Fruit fly (Drosophila melanogaster) whole organism, embryonic: Measurements from ENCODE around the gene CG10019.

ENCODE experiments used
- Asciz ChIP-seq: fragments of 200-800 bp; sonication (Bioruptor generic); optimal IDR thresholded peaks from 2 replicates; lab custom pipeline; 2017; ENCODE audit warnings: missing biosample characterization, mild to moderate bottlenecking, missing genetic modification characterization, missing genetic modification reagents
- Awh ChIP-seq: fragments of 200-800 bp; sonication (Bioruptor generic); IDR thresholded peaks from 2 replicates; pipeline ENCODE4, ENCODE4 v1.3.6; 2022; ENCODE audit warnings: missing biosample characterization, missing genetic modification characterization
- BtbVII ChIP-seq: fragments of 200-800 bp; sonication (Bioruptor generic); optimal IDR thresholded peaks from 3 replicates; lab custom pipeline; 2017; ENCODE audit warnings: missing biosample characterization, mild to moderate bottlenecking, missing genetic modification characterization
- Bteb2 ChIP-seq: fragments of 200-800 bp; sonication (Bioruptor generic); optimal IDR thresholded peaks from 2 replicates; lab custom pipeline; 2016; ENCODE audit warnings: missing biosample characterization, missing genetic modification characterization
- CG10462 ChIP-seq: fragments of 200-800 bp; sonication (Bioruptor generic); optimal IDR thresholded peaks from 2 replicates; lab custom pipeline; 2016; ENCODE audit warnings: missing biosample characterization, missing genetic modification characterization
- CG10565 ChIP-seq: fragments of 200-800 bp; sonication (Bioruptor generic); optimal IDR thresholded peaks from 3 replicates; lab custom pipeline; 2016; ENCODE audit warnings: missing biosample characterization, mild to moderate bottlenecking, missing genetic modification characterization
- CG11456 ChIP-seq: fragments of 200-800 bp; sonication (Bioruptor generic); IDR thresholded peaks from 3 replicates; pipeline ENCODE4 v1.3.6; 2022; ENCODE audit warnings: missing biosample characterization, missing genetic modification characterization
- CG12391 ChIP-seq: fragments of 200-800 bp; sonication (Bioruptor generic); optimal IDR thresholded peaks from 3 replicates; lab custom pipeline; 2018; ENCODE audit warnings: missing biosample characterization, mild to moderate bottlenecking, missing genetic modification characterization, moderate library complexity
- CG13624 ChIP-seq: fragments of 200-800 bp; sonication (Bioruptor generic); optimal IDR thresholded peaks from 2 replicates; lab custom pipeline; 2016; ENCODE audit warnings: missing biosample characterization, missing genetic modification characterization
- CG14441 ChIP-seq: fragments of 200-800 bp; sonication (Bioruptor generic); IDR thresholded peaks from 2 replicates; pipeline ENCODE4 v1.3.6; 2022; ENCODE audit warnings: missing biosample characterization, missing genetic modification characterization
- CG14860 ChIP-seq: fragments of 200-800 bp; sonication (Bioruptor generic); IDR thresholded peaks from 3 replicates; pipeline ENCODE4 v1.3.6; 2022; ENCODE audit warnings: missing biosample characterization, missing genetic modification characterization; ENCODE audit not compliant: partially characterized antibody
- CG15269 ChIP-seq: fragments of 200-800 bp; sonication (Bioruptor generic); optimal IDR thresholded peaks from 2 replicates; lab custom pipeline; 2018; ENCODE audit warnings: missing biosample characterization, mild to moderate bottlenecking, missing genetic modification characterization, moderate library complexity
- CG2116 ChIP-seq: fragments of 200-800 bp; sonication (Bioruptor generic); optimal IDR thresholded peaks from 3 replicates; lab custom pipeline; 2018; ENCODE audit warnings: missing biosample characterization, mild to moderate bottlenecking, missing genetic modification characterization
- CG2875 ChIP-seq: fragments of 200-800 bp; sonication (Bioruptor generic); optimal IDR thresholded peaks from 2 replicates; lab custom pipeline; 2017; ENCODE audit warnings: missing biosample characterization, mild to moderate bottlenecking, missing genetic modification characterization, missing genetic modification reagents
- CG3407 ChIP-seq: fragments of 200-800 bp; sonication (Bioruptor generic); optimal IDR thresholded peaks from 2 replicates; lab custom pipeline; 2018; ENCODE audit warnings: missing biosample characterization, mild to moderate bottlenecking, missing genetic modification characterization
- CG34224 ChIP-seq: fragments of 200-800 bp; sonication (Bioruptor generic); IDR thresholded peaks from 3 replicates; pipeline ENCODE4 v1.3.6; 2022; ENCODE audit warnings: missing biosample characterization, missing genetic modification characterization; ENCODE audit not compliant: partially characterized antibody
- CG34422 ChIP-seq: fragments of 200-800 bp; sonication (Bioruptor generic); IDR thresholded peaks from 3 replicates; pipeline ENCODE4 v1.3.6; 2022; ENCODE audit warnings: missing biosample characterization, missing genetic modification characterization
- CG42726 ChIP-seq: fragments of 200-800 bp; sonication (Bioruptor generic); IDR thresholded peaks from 2 replicates; pipeline ENCODE4 v1.3.6; 2022; ENCODE audit warnings: missing biosample characterization, missing genetic modification characterization; ENCODE audit not compliant: partially characterized antibody
- CG4404 ChIP-seq: fragments of 200-800 bp; sonication (Bioruptor generic); IDR thresholded peaks from 2 replicates; pipeline ENCODE4 v1.3.6; 2022; ENCODE audit warnings: missing biosample characterization, missing genetic modification characterization
- CG6254 ChIP-seq: fragments of 200-800 bp; sonication (Bioruptor generic); optimal IDR thresholded peaks from 3 replicates; lab custom pipeline; 2017; ENCODE audit warnings: mild to moderate bottlenecking, missing biosample characterization, missing genetic modification reagents, missing genetic modification characterization
- CG6654 ChIP-seq: fragments of 200-800 bp; sonication (Bioruptor generic); optimal IDR thresholded peaks from 2 replicates; lab custom pipeline; 2017; ENCODE audit warnings: missing biosample characterization, mild to moderate bottlenecking, missing genetic modification characterization
- CG7745 ChIP-seq: fragments of 200-800 bp; sonication (Bioruptor generic); optimal IDR thresholded peaks from 2 replicates; lab custom pipeline; 2018; ENCODE audit warnings: missing biosample characterization, mild to moderate bottlenecking, missing genetic modification characterization, moderate library complexity
- CG8290 ChIP-seq, 3 experiments: fragments of 200-800 bp; sonication (Bioruptor generic); optimal IDR thresholded peaks; 2 replicates each; lab custom pipeline; 2016 to 2019; ENCODE audit warnings: missing biosample characterization in 3 of 3, missing genetic modification characterization in 3 of 3, mild to moderate bottlenecking in 2 of 3, moderate library complexity in 1 of 3
- CG8388 ChIP-seq: fragments of 200-800 bp; sonication (Bioruptor generic); optimal IDR thresholded peaks from 2 replicates; lab custom pipeline; 2019; ENCODE audit warnings: missing biosample characterization, mild to moderate bottlenecking, missing genetic modification characterization, moderate library complexity
- CG8765 ChIP-seq: fragments of 200-800 bp; sonication (Bioruptor generic); IDR thresholded peaks from 2 replicates; pipeline ENCODE4 v1.3.6; 2022; ENCODE audit warnings: missing biosample characterization, missing genetic modification characterization
- CG8944 ChIP-seq: fragments of 200-800 bp; sonication (Bioruptor generic); optimal IDR thresholded peaks from 3 replicates; lab custom pipeline; 2016; ENCODE audit warnings: missing biosample characterization, missing genetic modification characterization
- Camta ChIP-seq: fragments of 200-800 bp; sonication (Bioruptor generic); optimal IDR thresholded peaks from 2 replicates; lab custom pipeline; 2016; ENCODE audit warnings: missing biosample characterization, missing genetic modification characterization
- D19A ChIP-seq: fragments of 200-800 bp; optimal IDR thresholded peaks from 3 replicates; lab custom pipeline; 2019; ENCODE audit warnings: missing biosample characterization, mild to moderate bottlenecking, missing genetic modification characterization, moderate library complexity
- Dad ChIP-seq: fragments of 200-800 bp; sonication (Bioruptor generic); optimal IDR thresholded peaks from 3 replicates; lab custom pipeline; 2016; ENCODE audit warnings: missing biosample characterization, missing genetic modification characterization
- Dek ChIP-seq: fragments of 200-800 bp; sonication (Bioruptor generic); optimal IDR thresholded peaks from 3 replicates; lab custom pipeline; 2019; ENCODE audit warnings: missing biosample characterization, mild to moderate bottlenecking, missing genetic modification characterization, moderate library complexity
- Dll ChIP-seq: fragments of 200-800 bp; sonication (Bioruptor generic); IDR thresholded peaks from 4 replicates; pipeline ENCODE4 v1.3.6; 2022; ENCODE audit warnings: missing biosample characterization, missing genetic modification characterization; ENCODE audit not compliant: partially characterized antibody
- Doc3 ChIP-seq: fragments of 200-800 bp; sonication (Bioruptor generic); IDR thresholded peaks from 3 replicates; pipeline ENCODE4 v1.3.6; 2022; ENCODE audit warnings: missing biosample characterization, missing genetic modification characterization; ENCODE audit not compliant: partially characterized antibody
- Hr3 ChIP-seq: fragments of 200-800 bp; sonication (Bioruptor generic); optimal IDR thresholded peaks from 3 replicates; lab custom pipeline; 2016; ENCODE audit warnings: missing biosample characterization, missing genetic modification characterization
- Hr39 ChIP-seq: fragments of >200 bp; optimal IDR thresholded peaks from 2 replicates; lab custom pipeline; 2017
- br ChIP-seq: fragments of >200 bp; optimal IDR thresholded peaks from 2 replicates; lab custom pipeline; 2017
- cad ChIP-seq: fragments of >200 bp; optimal IDR thresholded peaks from 2 replicates; lab custom pipeline; 2017; ENCODE audit warnings: missing biosample characterization, missing genetic modification characterization
- chn ChIP-seq: fragments of 200-800 bp; sonication (Bioruptor generic); optimal IDR thresholded peaks from 2 replicates; lab custom pipeline; 2016; ENCODE audit warnings: missing biosample characterization, missing genetic modification characterization
- ems ChIP-seq: fragments of 200-800 bp; sonication (Bioruptor generic); optimal IDR thresholded peaks from 3 replicates; lab custom pipeline; 2016; ENCODE audit warnings: missing biosample characterization, missing genetic modification characterization
- hkb ChIP-seq, 2 experiments: fragments of 200-800 bp in 1 of 2; fragments of >200 bp in 1 of 2; sonication (Bioruptor generic) in 1 of 2; IDR thresholded peaks in 1 of 2; optimal IDR thresholded peaks in 1 of 2; 2 replicates each; pipeline versions ENCODE4 v1.3.6 to Lab custom; 2017 to 2022; ENCODE audit warnings: missing biosample characterization in 1 of 2, missing genetic modification characterization in 1 of 2
- nom ChIP-seq: fragments of 200-800 bp; sonication (Bioruptor generic); optimal IDR thresholded peaks from 2 replicates; lab custom pipeline; 2017; ENCODE audit warnings: missing biosample characterization, missing genetic modification characterization, mild to moderate bottlenecking, moderate library complexity, missing genetic modification reagents
- pzg ChIP-seq: fragments of 200-800 bp; sonication (Bioruptor generic); optimal IDR thresholded peaks from 3 replicates; lab custom pipeline; 2018; ENCODE audit warnings: missing biosample characterization, mild to moderate bottlenecking, missing genetic modification characterization, moderate library complexity
- scrt ChIP-seq: fragments of 200-800 bp; sonication (Bioruptor generic); optimal IDR thresholded peaks from 2 replicates; lab custom pipeline; 2018; ENCODE audit warnings: missing biosample characterization, mild to moderate bottlenecking, missing genetic modification characterization, moderate library complexity
- shn ChIP-seq: fragments of 200-800 bp; sonication (Bioruptor generic); optimal IDR thresholded peaks from 3 replicates; lab custom pipeline; 2016; ENCODE audit warnings: missing biosample characterization, missing genetic modification characterization
- sisA ChIP-seq: fragments of 200-800 bp; sonication (Bioruptor generic); IDR thresholded peaks from 2 replicates; pipeline ENCODE4 v1.3.6; 2022; ENCODE audit warnings: missing biosample characterization, missing genetic modification characterization
- sob ChIP-seq: fragments of 200-800 bp; sonication (Bioruptor generic); IDR thresholded peaks from 2 replicates; pipeline ENCODE4 v1.3.6; 2022; ENCODE audit warnings: missing biosample characterization, missing genetic modification characterization
- vvl ChIP-seq: fragments of 200-800 bp; sonication (Bioruptor generic); IDR thresholded peaks from 2 replicates; pipeline ENCODE4 v1.3.6; 2022; ENCODE audit warnings: missing biosample characterization, missing genetic modification characterization
- wek ChIP-seq: fragments of 200-800 bp; sonication (Bioruptor generic); optimal IDR thresholded peaks from 3 replicates; lab custom pipeline; 2018; ENCODE audit warnings: missing biosample characterization, mild to moderate bottlenecking, missing genetic modification characterization, moderate library complexity

CG10019 gene

dm6 chr2L:3771109-3772067 lies 41.1 kb downstream of the CG10019 start, which contains the start of gene bowl (continued):
- TF ChIP-seq Awh (GFP tag; lab: Robert Waterston, UW): peak; percentile 97
- TF ChIP-seq CG8290 (GFP tag; optimal IDR thresholded peaks at IDR 0.05; lab: Kevin White, UChicago): peak; percentile 94
- TF ChIP-seq CG8290 (tag; optimal IDR thresholded peaks at IDR 0.05; lab: Kevin White, UChicago): peak; percentile 48 to 71
- peak; percentile 89 for TF ChIP-seq ems (GFP tag; lab: Kevin White, UChicago)
- TF ChIP-seq wek (GFP tag; lab: Kevin White, UChicago): no peak
- peak; percentile 99 for TF ChIP-seq vvl
- peak; percentile 94 for TF ChIP-seq CG14441 (GFP tag; lab: Robert Waterston, UW)
- TF ChIP-seq shn: peak; percentile 79
- TF ChIP-seq CG10462 (GFP tag; lab: Kevin White, UChicago): peak; percentile 97
- no peak for TF ChIP-seq br
- peak; percentile 69; the same call in 1 of the 2 replicates for TF ChIP-seq CG42726 (GFP tag; lab: Robert Waterston, UW)
- peak; percentile 21 for TF ChIP-seq cad (GFP tag; lab: Kevin White, UChicago)
- TF ChIP-seq CG6654 (GFP tag; lab: Kevin White, UChicago): peak; percentile 79
- TF ChIP-seq CG7745 (tag; lab: Kevin White, UChicago): peak; percentile 91
- TF ChIP-seq Dad: peak; percentile 82
- peak; percentile 96 for TF ChIP-seq Camta (GFP tag; lab: Kevin White, UChicago)
- TF ChIP-seq Bteb2 (GFP tag; lab: Kevin White, UChicago): peak; percentile 91
- peak; percentile 97 for TF ChIP-seq Hr3
- TF ChIP-seq chn (GFP tag; lab: Kevin White, UChicago): peak; percentile 94
- TF ChIP-seq CG10565: peak; percentile 72
- peak; percentile 93 for TF ChIP-seq CG13624 (GFP tag; lab: Kevin White, UChicago)
- peak; percentile 89 for TF ChIP-seq Asciz (GFP tag; lab: Kevin White, UChicago)
- TF ChIP-seq CG14860 (GFP tag; lab: Robert Waterston, UW): no peak
- peak; percentile 97 for TF ChIP-seq sob (GFP tag; lab: Robert Waterston, UW)
- TF ChIP-seq CG15269 (tag; lab: Kevin White, UChicago): peak; percentile 98
- TF ChIP-seq CG2116: peak; percentile 74
- peak; percentile 95 for TF ChIP-seq CG8765 (GFP tag; lab: Robert Waterston, UW)
- peak; percentile 86 for TF ChIP-seq scrt (GFP tag; lab: Kevin White, UChicago)
- peak; percentile 85 for TF ChIP-seq nom (GFP tag; lab: Kevin White, UChicago)
- peak; percentile 99 for TF ChIP-seq CG12391 (tag; lab: Kevin White, UChicago)
- peak; percentile 97 for TF ChIP-seq CG34422 (GFP tag; lab: Robert Waterston, UW)
- peak; percentile 95 for TF ChIP-seq CG2875 (GFP tag; lab: Kevin White, UChicago)
- no peak for TF ChIP-seq Hr39 (lab: Kevin White, UChicago)
- peak; percentile 89 for TF ChIP-seq D19A
- 0 out of 3 replicates have a peak, but pooled peaks have one; percentile 21 for TF ChIP-seq CG34224
- TF ChIP-seq Dek (tag; lab: Kevin White, UChicago): peak; percentile 95
- TF ChIP-seq Dll: no peak
- peak; percentile 95 for TF ChIP-seq sisA
- peak; percentile 84 for TF ChIP-seq BtbVII (GFP tag; lab: Kevin White, UChicago)
- TF ChIP-seq CG6254 (GFP tag; lab: Kevin White, UChicago): peak; percentile 87
- peak; percentile 86 for TF ChIP-seq CG8944 (GFP tag; lab: Kevin White, UChicago)
- peak; percentile 97 for TF ChIP-seq CG4404 (GFP tag; lab: Robert Waterston, UW)
- TF ChIP-seq pzg (GFP tag; lab: Kevin White, UChicago): no peak
- TF ChIP-seq hkb (optimal IDR thresholded peaks at IDR 0.05; lab: Kevin White, UChicago): no peak
- peak; percentile 97 for TF ChIP-seq hkb (GFP tag; IDR thresholded peaks at IDR 0.05; lab: Robert Waterston, UW)
- TF ChIP-seq CG11456 (GFP tag; lab: Robert Waterston, UW): peak; percentile 88
- peak; percentile 93 for TF ChIP-seq CG3407
- TF ChIP-seq CG8388: peak; percentile 92
- 0 out of 3 replicates have a peak, but pooled peaks have one; percentile 17 for TF ChIP-seq Doc3
